Fruit fly (Drosophila melanogaster): ENCODE measurements around the gene btl.

DNA sequence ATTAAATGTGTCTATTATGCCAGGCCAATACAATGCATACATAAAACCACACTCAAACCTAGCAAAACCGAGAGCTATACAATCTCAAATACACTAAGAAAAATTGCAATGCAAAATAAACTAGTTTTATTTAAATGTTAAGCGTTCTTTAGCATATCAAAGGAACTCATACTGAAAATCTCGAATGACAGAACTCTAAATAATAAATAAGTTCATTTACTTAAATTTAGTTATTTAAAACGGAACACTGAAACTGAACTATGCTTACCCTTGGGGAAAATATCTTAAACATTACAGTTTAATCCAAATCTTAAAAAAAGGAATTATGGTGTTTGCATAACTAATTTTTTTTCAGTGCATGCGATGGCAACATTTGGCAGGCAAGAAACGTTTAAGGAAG, 10.7 kb downstream of the btl start:
- TF ChIP-seq CG8159 (tag; optimal IDR thresholded peaks at IDR 0.05) = no peak
- TF ChIP-seq CG17806 (tag; optimal IDR thresholded peaks at IDR 0.05) = no peak
- no peak for TF ChIP-seq Pif1A (GFP tag; optimal IDR thresholded peaks at IDR 0.05)
- TF ChIP-seq CG15710 (tag; optimal IDR thresholded peaks at IDR 0.05) = no peak
- TF ChIP-seq D1 (tag; optimal IDR thresholded peaks at IDR 0.05) = no peak
- no peak for TF ChIP-seq EcR (GFP tag; optimal IDR thresholded peaks at IDR 0.05)
- no peak for TF ChIP-seq CG13204 (GFP tag; optimal IDR thresholded peaks at IDR 0.05)
- no peak for TF ChIP-seq Snoo (tag; optimal IDR thresholded peaks at IDR 0.05)
- no peak for TF ChIP-seq CG12605 (GFP tag; IDR thresholded peaks at IDR 0.05)
- no peak for TF ChIP-seq CG34367 (tag; optimal IDR thresholded peaks at IDR 0.05)
- no peak for TF ChIP-seq CG32121 (GFP tag; IDR thresholded peaks at IDR 0.05)
- TF ChIP-seq rn (GFP tag; IDR thresholded peaks at IDR 0.05) = no peak

Measured in whole organism, pupa.